Worm (Caenorhabditis elegans) whole organism, L1 larva: ENCODE data around the gene F27E5.5.

Experiments
- C16A3.4 ChIP-seq: fragments of 150-350 bp; optimal IDR thresholded peaks from 2 replicates; lab custom pipeline; 2014; ENCODE audit warnings: missing biosample characterization, missing genetic modification characterization
- Y116A8C.19 ChIP-seq: sonication (generic microtip); optimal IDR thresholded peaks from 2 replicates; lab custom pipeline; 2016; ENCODE audit warnings: missing compliant biosample characterization, missing genetic modification characterization, borderline replicate concordance
- aly-2 ChIP-seq: fragments of 150-350 bp; optimal IDR thresholded peaks from 2 replicates; lab custom pipeline; 2014; ENCODE audit warnings: missing biosample characterization, missing genetic modification characterization
- ama-1 ChIP-seq: fragments of 150-350 bp; optimal IDR thresholded peaks from 2 replicates; lab custom pipeline; 2014
- blmp-1 ChIP-seq: fragments of 150-350 bp; optimal IDR thresholded peaks from 2 replicates; lab custom pipeline; 2014; ENCODE audit warnings: missing biosample characterization, missing genetic modification characterization
- ceh-8 ChIP-seq: fragments of 200-800 bp; sonication (Bioruptor generic); optimal IDR thresholded peaks from 2 replicates; lab custom pipeline; 2018; ENCODE audit warnings: mild to moderate bottlenecking, missing genetic modification characterization, moderate library complexity, missing compliant biosample characterization
- ceh-82 ChIP-seq, 3 experiments: fragments of 150-350 bp in 1 of 3; sonication (generic microtip) in 2 of 3; optimal IDR thresholded peaks; 2 replicates each; lab custom pipeline; 2014 to 2017; ENCODE audit warnings: missing biosample characterization in 3 of 3, missing genetic modification characterization in 3 of 3
- ceh-88 ChIP-seq: fragments of 200-800 bp; sonication (Bioruptor generic); IDR thresholded peaks from 2 replicates; pipeline ENCODE4 v1.3.6; 2022; ENCODE audit warnings: missing genetic modification characterization, missing compliant biosample characterization
- ceh-90 ChIP-seq: sonication (generic microtip); optimal IDR thresholded peaks from 2 replicates; lab custom pipeline; 2016; ENCODE audit warnings: missing genetic modification characterization, missing compliant biosample characterization
- ces-1 ChIP-seq: fragments of 150-350 bp; optimal IDR thresholded peaks from 2 replicates; lab custom pipeline; 2014; ENCODE audit warnings: missing biosample characterization, missing genetic modification reagents, missing genetic modification characterization
- dsc-1 ChIP-seq: sonication (generic microtip); optimal IDR thresholded peaks from 2 replicates; lab custom pipeline; 2016; ENCODE audit warnings: mild to moderate bottlenecking, missing genetic modification characterization, missing compliant biosample characterization
- efl-1 ChIP-seq, 4 experiments: fragments of 150-350 bp; optimal IDR thresholded peaks in 3 of 4; peaks in 1 of 4; 1 replicate in 1 of 4; 2 replicates in 3 of 4; lab custom pipeline; 2014; ENCODE audit warnings: missing biosample characterization in 2 of 4, missing genetic modification characterization in 2 of 4, missing genetic modification reagents in 2 of 4
- egl-13 ChIP-seq: sonication (generic microtip); optimal IDR thresholded peaks from 2 replicates; lab custom pipeline; 2016; ENCODE audit warnings: missing genotype, missing genetic modification reagents, missing genetic modification characterization, missing compliant biosample characterization
- egl-27 ChIP-seq, 2 experiments: fragments of 150-350 bp in 1 of 2; sonication (generic microtip); optimal IDR thresholded peaks; 3 replicates each; lab custom pipeline; 2017 to 2018; ENCODE audit warnings: missing biosample characterization in 2 of 2, missing genetic modification characterization in 2 of 2, missing genetic modification reagents in 2 of 2
- elt-2 ChIP-seq: sonication (generic microtip); optimal IDR thresholded peaks from 2 replicates; lab custom pipeline; 2016; ENCODE audit warnings: missing genetic modification characterization, mild to moderate bottlenecking, inconsistent platforms, missing compliant biosample characterization, missing genetic modification reagents
- elt-3 ChIP-seq, 6 experiments: fragments of 150-350 bp in 1 of 6; sonication (generic microtip); optimal IDR thresholded peaks; 2 replicates each; lab custom pipeline; 2017 to 2018; ENCODE audit warnings: missing biosample characterization in 6 of 6, missing genetic modification characterization in 6 of 6, inconsistent platforms in 1 of 6
- ets-5 ChIP-seq: fragments of 200-800 bp; sonication (Bioruptor generic); IDR thresholded peaks from 2 replicates; pipeline ENCODE4 v1.3.6; 2022; ENCODE audit warnings: missing genetic modification characterization, missing compliant biosample characterization
- fkh-4 ChIP-seq: sonication (generic microtip); optimal IDR thresholded peaks from 2 replicates; lab custom pipeline; 2016; ENCODE audit warnings: missing compliant biosample characterization, missing genetic modification characterization, borderline replicate concordance
- grh-1 ChIP-seq: fragments of 200-800 bp; sonication (Bioruptor generic); IDR thresholded peaks from 2 replicates; pipeline ENCODE4 v1.3.6; 2022; ENCODE audit warnings: missing genetic modification reagents, missing genetic modification characterization, missing compliant biosample characterization
- hlh-4 ChIP-seq: sonication (generic microtip); optimal IDR thresholded peaks from 2 replicates; lab custom pipeline; 2016; ENCODE audit warnings: mild to moderate bottlenecking, missing genetic modification characterization, missing compliant biosample characterization
- irx-1 ChIP-seq: sonication (generic microtip); optimal IDR thresholded peaks from 2 replicates; lab custom pipeline; 2016; ENCODE audit warnings: missing genetic modification characterization, missing compliant biosample characterization
- isw-1 ChIP-seq: fragments of 200-800 bp; sonication (Bioruptor generic); IDR thresholded peaks from 2 replicates; pipeline ENCODE4 v1.3.6; 2022; ENCODE audit warnings: missing genetic modification characterization, missing compliant biosample characterization
- jun-1 ChIP-seq: fragments of 150-350 bp; optimal IDR thresholded peaks from 2 replicates; lab custom pipeline; 2014; ENCODE audit warnings: missing biosample characterization, missing genetic modification reagents, missing genetic modification characterization
- lin-14 ChIP-seq: fragments of 200-800 bp; sonication (Bioruptor generic); optimal IDR thresholded peaks from 2 replicates; lab custom pipeline; 2018; ENCODE audit warnings: mild to moderate bottlenecking, missing genetic modification characterization, moderate library complexity, missing compliant biosample characterization
- lin-15B ChIP-seq: fragments of 150-350 bp; sonication (generic microtip); optimal IDR thresholded peaks from 3 replicates; lab custom pipeline; 2014; ENCODE audit warnings: missing biosample characterization, missing genetic modification characterization
- mef-2 ChIP-seq: fragments of 150-350 bp; optimal IDR thresholded peaks from 2 replicates; lab custom pipeline; 2014; ENCODE audit warnings: missing biosample characterization, missing genetic modification characterization
- mep-1 ChIP-seq: fragments of 150-350 bp; optimal IDR thresholded peaks from 2 replicates; lab custom pipeline; 2014; ENCODE audit warnings: missing biosample characterization, missing genetic modification characterization
- nhr-19 ChIP-seq: fragments of 200-800 bp; sonication (Bioruptor generic); conservative IDR thresholded peaks from 2 replicates; pipeline ENCODE4 v1.3.6; 2022; ENCODE audit warnings: missing genetic modification characterization, missing compliant biosample characterization
- nhr-20 ChIP-seq: sonication (generic microtip); optimal IDR thresholded peaks from 2 replicates; lab custom pipeline; 2016; ENCODE audit warnings: mild to moderate bottlenecking, missing genetic modification characterization, missing compliant biosample characterization
- nhr-28 ChIP-seq: fragments of 150-350 bp; optimal IDR thresholded peaks from 2 replicates; lab custom pipeline; 2014; ENCODE audit warnings: missing biosample characterization, missing genetic modification characterization
- nhr-47 ChIP-seq: sonication (generic microtip); optimal IDR thresholded peaks from 2 replicates; lab custom pipeline; 2016; ENCODE audit warnings: mild to moderate bottlenecking, missing genetic modification characterization, moderate library complexity, missing compliant biosample characterization
- nhr-71 ChIP-seq: sonication (generic microtip); optimal IDR thresholded peaks from 2 replicates; lab custom pipeline; 2016; ENCODE audit warnings: mild to moderate bottlenecking, missing genetic modification characterization, moderate library complexity, missing compliant biosample characterization
- nhr-76 ChIP-seq: sonication (generic microtip); optimal IDR thresholded peaks from 2 replicates; lab custom pipeline; 2017; ENCODE audit warnings: missing biosample characterization, missing genetic modification characterization
- nhr-84 ChIP-seq: sonication (generic microtip); optimal IDR thresholded peaks from 2 replicates; lab custom pipeline; 2017; ENCODE audit warnings: missing biosample characterization, missing genetic modification characterization
- nhr-85 ChIP-seq: sonication (generic microtip); peaks from one replicate; lab custom pipeline; 2016; ENCODE audit warnings: missing genetic modification characterization, inconsistent platforms, missing compliant biosample characterization
- skn-1 ChIP-seq: fragments of 150-350 bp; optimal IDR thresholded peaks from 2 replicates; lab custom pipeline; 2014; ENCODE audit warnings: missing biosample characterization, missing genetic modification characterization
- sup-37 ChIP-seq: fragments of 200-800 bp; sonication (Bioruptor generic); optimal IDR thresholded peaks from 2 replicates; lab custom pipeline; 2018; ENCODE audit warnings: mild to moderate bottlenecking, missing genetic modification characterization, missing compliant biosample characterization
- swsn-7 ChIP-seq: sonication (generic microtip); optimal IDR thresholded peaks from 2 replicates; lab custom pipeline; 2016; ENCODE audit warnings: missing genetic modification characterization, missing compliant biosample characterization
- tbx-2 ChIP-seq: sonication (generic microtip); optimal IDR thresholded peaks from 2 replicates; lab custom pipeline; 2016; ENCODE audit warnings: missing genetic modification characterization, missing compliant biosample characterization
- tlp-1 ChIP-seq: fragments of 150-350 bp; optimal IDR thresholded peaks from 2 replicates; lab custom pipeline; 2014; ENCODE audit warnings: missing biosample characterization, missing genetic modification characterization
- unc-30 ChIP-seq: sonication (generic microtip); optimal IDR thresholded peaks from 2 replicates; lab custom pipeline; 2017; ENCODE audit warnings: missing biosample characterization, missing genetic modification characterization
- unc-86 ChIP-seq: sonication (generic microtip); optimal IDR thresholded peaks from 2 replicates; lab custom pipeline; 2016; ENCODE audit warnings: missing genetic modification characterization, missing compliant biosample characterization
- unc-98 ChIP-seq: fragments of 200-800 bp; sonication (Bioruptor generic); IDR thresholded peaks from 2 replicates; pipeline ENCODE4 v1.3.6; 2022; ENCODE audit warnings: missing genetic modification characterization, missing compliant biosample characterization
- vab-15 ChIP-seq: sonication (generic microtip); optimal IDR thresholded peaks from 2 replicates; lab custom pipeline; 2017; ENCODE audit warnings: missing genotype, mild to moderate bottlenecking, missing genetic modification characterization, missing compliant biosample characterization
- xbp-1 ChIP-seq: sonication (generic microtip); optimal IDR thresholded peaks from 2 replicates; lab custom pipeline; 2016; ENCODE audit warnings: missing genetic modification characterization, missing compliant biosample characterization
- ztf-4 ChIP-seq: fragments of 150-350 bp; optimal IDR thresholded peaks from 2 replicates; lab custom pipeline; 2014; ENCODE audit warnings: missing biosample characterization, missing genetic modification characterization

Gene F27E5.5

DNA sequence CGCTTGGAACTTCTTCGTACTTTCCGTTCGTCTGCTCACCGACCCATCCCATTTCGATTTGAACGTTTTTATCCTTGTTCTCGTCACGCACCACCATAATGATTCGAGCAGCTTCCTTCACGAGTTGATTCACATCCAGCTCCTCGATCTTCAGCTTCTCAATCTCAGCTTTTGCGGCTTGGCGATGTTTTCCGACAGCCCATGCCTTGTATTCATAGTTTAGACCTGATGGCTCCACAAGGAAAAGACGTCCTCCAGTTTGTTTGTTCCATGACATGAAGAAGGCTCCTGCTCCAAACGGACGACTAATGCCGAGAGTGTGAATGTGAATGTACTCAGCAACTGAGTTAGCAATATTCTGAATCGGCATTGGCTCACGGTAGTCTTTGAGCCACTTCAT is 32.6 kb downstream of the F27E5.5 start:
- TF ChIP-seq unc-98 (GFP tag; lab: Robert Waterston, UW) = no peak
- no peak for TF ChIP-seq ceh-90 (tag; lab: Kevin White, UChicago)
- TF ChIP-seq nhr-76 (tag; lab: Kevin White, UChicago) = no peak
- TF ChIP-seq egl-27 (tag; optimal IDR thresholded peaks at IDR 0.05; lab: Kevin White, UChicago) = no peak
- TF ChIP-seq egl-13 = no peak
- no peak for TF ChIP-seq unc-86 (tag; lab: Kevin White, UChicago)
- TF ChIP-seq sup-37 (GFP tag; lab: Kevin White, UChicago) = no peak
- TF ChIP-seq ceh-82 (tag; optimal IDR thresholded peaks at IDR 0.05; lab: Kevin White, UChicago) = no peak
- TF ChIP-seq dsc-1 (tag; lab: Kevin White, UChicago) = no peak
- no peak for TF ChIP-seq nhr-20 (tag; lab: Kevin White, UChicago)
- no peak for TF ChIP-seq jun-1 (tag; lab: Kevin White, UChicago)
- no peak for TF ChIP-seq nhr-84
- no peak for TF ChIP-seq mep-1 (tag; lab: Kevin White, UChicago)
- TF ChIP-seq lin-14 = no peak
- no peak for TF ChIP-seq grh-1
- no peak for TF ChIP-seq isw-1 (GFP tag; lab: Robert Waterston, UW)

DNA sequence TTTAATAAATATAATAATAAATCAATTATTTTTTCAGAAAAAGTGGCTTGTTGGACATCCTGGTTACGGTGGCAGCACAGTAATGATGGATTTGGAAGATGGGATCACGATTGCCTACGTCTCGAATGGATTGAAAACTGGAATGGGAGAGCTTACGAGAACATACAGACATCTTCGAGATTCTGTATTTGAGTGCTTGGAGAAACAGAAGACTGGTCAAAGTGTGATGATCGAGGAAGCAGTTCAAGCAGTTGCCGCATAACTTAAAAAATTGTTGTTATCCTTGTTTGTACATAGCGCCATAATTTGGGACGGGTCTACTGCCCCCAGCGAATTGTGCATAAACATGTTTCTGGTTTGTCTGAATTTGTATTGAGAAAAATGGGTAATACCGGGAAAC is 33.2 kb downstream of the F27E5.5 start:
- TF ChIP-seq tbx-2 (tag; lab: Kevin White, UChicago) (no peak), aly-2 (tag; lab: Kevin White, UChicago) (no peak), nhr-47 (tag; lab: Kevin White, UChicago) (no peak), ceh-88 (GFP tag; lab: Robert Waterston, UW) (no peak), ces-1 (GFP tag; lab: Kevin White, UChicago) (no peak)

DNA sequence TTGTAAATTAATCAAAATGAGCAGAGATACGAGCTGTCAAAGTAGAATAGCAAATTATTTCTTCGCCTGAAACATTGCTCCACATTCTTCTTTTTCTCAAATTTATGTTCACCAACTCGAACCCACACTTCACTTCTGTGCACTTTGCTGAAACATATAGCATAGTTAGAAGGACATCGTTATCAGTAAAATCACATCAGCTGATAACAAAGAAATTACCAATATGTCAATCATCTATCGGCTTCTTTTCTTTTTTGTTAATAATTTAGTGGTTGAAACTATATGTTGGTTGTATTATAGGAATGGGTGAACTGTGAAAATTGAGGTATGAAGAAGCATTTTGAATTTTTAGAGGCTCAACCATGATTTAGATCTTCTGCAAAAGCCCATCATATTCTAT is 36.4 kb downstream of the F27E5.5 start:
- TF ChIP-seq skn-1 (no peak), nhr-47 (tag; lab: Kevin White, UChicago) (no peak), xbp-1 (no peak), lin-14 (no peak), elt-2 (peak; percentile 6), hlh-4 (tag; lab: Kevin White, UChicago) (no peak), efl-1 (optimal IDR thresholded peaks at IDR 0.05; lab: Kevin White, UChicago) (no peak), efl-1 (GFP tag; optimal IDR thresholded peaks at IDR 0.05 in 1 of 2; lab: Kevin White, UChicago) (no peak), elt-3 (tag; optimal IDR thresholded peaks at IDR 0.05; lab: Kevin White, UChicago) (no peak), aly-2 (tag; lab: Kevin White, UChicago) (no peak), tlp-1 (tag; lab: Kevin White, UChicago) (peak; percentile 23), ceh-8 (GFP tag; lab: Kevin White, UChicago) (no peak)
- TF ChIP-seq, all 84 proteins: peak for 2

DNA sequence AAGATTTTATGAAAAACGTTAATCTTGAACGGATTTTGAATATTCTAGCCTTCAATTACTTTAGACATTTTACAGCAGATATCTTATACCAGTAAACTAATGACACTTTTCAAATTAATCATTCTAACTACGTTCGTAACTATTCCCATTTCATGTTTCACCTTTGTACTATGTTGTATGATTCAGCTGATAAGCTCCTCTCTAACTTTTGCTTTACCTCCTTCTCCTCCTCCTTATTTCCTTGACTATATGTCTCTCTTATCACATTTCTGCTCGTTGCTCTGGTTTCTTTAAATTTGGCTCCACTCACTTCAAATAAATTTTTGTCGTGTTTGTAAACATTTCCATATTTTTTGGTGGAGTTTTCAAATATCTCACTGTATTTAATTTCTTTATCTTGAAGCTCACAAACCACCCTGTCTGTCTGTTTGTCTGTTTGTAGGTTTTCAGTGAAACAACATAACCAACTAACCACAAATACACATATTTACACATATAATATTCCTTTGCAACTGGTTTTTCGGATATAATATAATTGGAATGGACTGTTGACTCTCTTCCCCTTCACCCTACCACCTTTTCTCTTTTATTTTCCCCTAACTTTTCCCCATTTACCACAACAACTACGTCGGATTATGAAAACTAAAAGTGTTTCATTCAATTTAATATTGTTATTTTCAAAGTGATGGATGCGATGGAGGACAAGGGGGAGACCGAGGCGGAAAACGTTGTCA is 37.3 kb downstream of the F27E5.5 start, which contains the start of gene lact-2:
lact-2 (plus strand) TSS at position 684 of the 734 bp plus-strand sequence.
- TF ChIP-seq tbx-2 (tag; lab: Kevin White, UChicago) (no peak), lin-14 (no peak), hlh-4 (tag; lab: Kevin White, UChicago) (no peak), nhr-85 (no peak), blmp-1 (tag; lab: Kevin White, UChicago) (peak; percentile 36), ets-5 (GFP tag; lab: Robert Waterston, UW) (no peak), nhr-28 (no peak), dsc-1 (tag; lab: Kevin White, UChicago) (no peak), lin-15B (tag; lab: Kevin White, UChicago) (no peak), ztf-4 (tag; lab: Kevin White, UChicago) (no peak), ama-1 (lab: Kevin White, UChicago) (no peak), fkh-4 (tag; lab: Kevin White, UChicago) (no peak), tlp-1 (tag; lab: Kevin White, UChicago) (no peak), nhr-71 (tag; lab: Kevin White, UChicago) (no peak), xbp-1 (no peak), irx-1 (tag; lab: Kevin White, UChicago) (no peak), mef-2 (no peak), C16A3.4 (no peak), unc-30 (tag; lab: Kevin White, UChicago) (no peak), nhr-20 (tag; lab: Kevin White, UChicago) (no peak), Y116A8C.19 (tag; lab: Kevin White, UChicago) (no peak), swsn-7 (no peak), nhr-19 (GFP tag; lab: Robert Waterston, UW) (no peak), efl-1 (optimal IDR thresholded peaks at IDR 0.05; lab: Kevin White, UChicago) (no peak), efl-1 (GFP tag; optimal IDR thresholded peaks at IDR 0.05 in 1 of 2; lab: Kevin White, UChicago) (peak in 1 of 2 experiments; percentile 87), elt-2 (peak; percentile 57), vab-15 (no peak)
